Worm (Caenorhabditis elegans): ENCODE data around the gene srh-131.

DNA sequence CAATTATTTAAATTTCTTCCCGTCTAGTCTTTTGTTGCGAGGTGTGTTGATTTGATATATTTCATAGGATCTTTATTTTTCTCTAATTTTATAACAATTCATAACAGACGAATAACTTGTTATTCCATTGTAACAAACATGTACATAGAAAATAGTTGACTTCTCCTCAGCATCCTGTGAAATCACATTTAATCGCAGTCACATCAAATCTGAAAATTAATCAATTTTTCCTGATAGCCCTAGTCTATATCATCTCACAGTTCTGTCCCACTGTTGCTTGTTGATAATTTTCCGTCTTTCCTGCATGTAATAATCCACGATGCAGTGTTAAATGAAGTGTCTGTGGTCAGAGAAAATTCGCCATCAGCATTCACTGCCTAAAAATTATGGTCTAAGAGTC lies 17.5 kb upstream of the srh-131 start:
- TF ChIP-seq ztf-11 (tag; optimal IDR thresholded peaks at IDR 0.05): no peak
- no peak for TF ChIP-seq egl-27 (tag; optimal IDR thresholded peaks at IDR 0.05)
- no peak for TF ChIP-seq mbf-1 (tag; optimal IDR thresholded peaks at IDR 0.05)
- no peak for TF ChIP-seq R02D3.7 (tag; optimal IDR thresholded peaks at IDR 0.05)
- no peak for TF ChIP-seq aly-2 (tag; optimal IDR thresholded peaks at IDR 0.05)
- TF ChIP-seq ceh-82 (tag; optimal IDR thresholded peaks at IDR 0.05): no peak
- TF ChIP-seq snpc-4 (tag; optimal IDR thresholded peaks at IDR 0.05): no peak
- no peak for TF ChIP-seq lin-13 (GFP tag; optimal IDR thresholded peaks at IDR 0.05)
- TF ChIP-seq lin-39 (tag; optimal IDR thresholded peaks at IDR 0.05): no peak
